Worm (Caenorhabditis elegans) whole organism, mixed stage, embryonic: ENCODE data around the gene F55A11.4.

Experiments
- M03D4.4 ChIP-seq: sonication (generic microtip); optimal IDR thresholded peaks from 2 replicates; lab custom pipeline; 2017; ENCODE audit warnings: mild to moderate bottlenecking, missing genetic modification characterization, missing compliant biosample characterization
- bed-3 ChIP-seq: fragments of 200-800 bp; sonication (Bioruptor generic); optimal IDR thresholded peaks from 3 replicates; lab custom pipeline; 2018; ENCODE audit warnings: mild to moderate bottlenecking, missing genetic modification characterization, moderate library complexity, missing compliant biosample characterization
- blmp-1 ChIP-seq: fragments of 150-350 bp; optimal IDR thresholded peaks from 2 replicates; lab custom pipeline; 2014; ENCODE audit warnings: missing biosample characterization, missing genetic modification characterization
- ceh-39 ChIP-seq: fragments of 150-350 bp; optimal IDR thresholded peaks from 2 replicates; lab custom pipeline; 2014; ENCODE audit warnings: missing biosample characterization, missing genetic modification characterization
- ceh-83 ChIP-seq: fragments of 200-800 bp; sonication (Bioruptor generic); optimal IDR thresholded peaks from 2 replicates; lab custom pipeline; 2018; ENCODE audit warnings: mild to moderate bottlenecking, missing genetic modification characterization, missing compliant biosample characterization
- ces-1 ChIP-seq: fragments of 150-350 bp; optimal IDR thresholded peaks from 2 replicates; lab custom pipeline; 2014; ENCODE audit warnings: missing biosample characterization, missing genetic modification reagents, missing genetic modification characterization
- drap-1 ChIP-seq: fragments of 200-800 bp; sonication (Bioruptor generic); optimal IDR thresholded peaks from 3 replicates; lab custom pipeline; 2018; ENCODE audit warnings: mild to moderate bottlenecking, missing genetic modification characterization, missing compliant biosample characterization
- elt-1 ChIP-seq: sonication (generic microtip); optimal IDR thresholded peaks from 2 replicates; lab custom pipeline; 2017; ENCODE audit warnings: missing genetic modification characterization, mild to moderate bottlenecking, missing compliant biosample characterization, antibody characterized with exemption, moderate library complexity, borderline replicate concordance; ENCODE audit not compliant: insufficient read depth
- elt-3 ChIP-seq: fragments of 150-350 bp; optimal IDR thresholded peaks from 2 replicates; lab custom pipeline; 2014; ENCODE audit warnings: missing biosample characterization, missing genetic modification characterization
- lin-13 ChIP-seq: fragments of 150-350 bp; optimal IDR thresholded peaks from 2 replicates; lab custom pipeline; 2014; ENCODE audit warnings: missing biosample characterization, missing genetic modification characterization
- mab-5 ChIP-seq: fragments of 150-350 bp; optimal IDR thresholded peaks from 2 replicates; lab custom pipeline; 2014; ENCODE audit warnings: missing biosample characterization, missing genetic modification characterization
- mls-2 ChIP-seq: sonication (generic microtip); optimal IDR thresholded peaks from 2 replicates; lab custom pipeline; 2016; ENCODE audit warnings: mild to moderate bottlenecking, missing genetic modification characterization, moderate library complexity, missing compliant biosample characterization
- nhr-12 ChIP-seq: fragments of 150-350 bp; optimal IDR thresholded peaks from 2 replicates; lab custom pipeline; 2014; ENCODE audit warnings: missing biosample characterization, missing genetic modification characterization
- nhr-2 ChIP-seq: fragments of 150-350 bp; optimal IDR thresholded peaks from 2 replicates; lab custom pipeline; 2014; ENCODE audit warnings: missing biosample characterization, missing genetic modification characterization
- nhr-237 ChIP-seq: fragments of 150-350 bp; optimal IDR thresholded peaks from 2 replicates; lab custom pipeline; 2014; ENCODE audit warnings: missing biosample characterization, missing genetic modification characterization
- nhr-28 ChIP-seq: fragments of 150-350 bp; optimal IDR thresholded peaks from 2 replicates; lab custom pipeline; 2014; ENCODE audit warnings: missing biosample characterization, missing genetic modification characterization
- nhr-76 ChIP-seq: sonication (generic microtip); optimal IDR thresholded peaks from 2 replicates; lab custom pipeline; 2017; ENCODE audit warnings: missing biosample characterization, missing genetic modification characterization
- pha-4 ChIP-seq: fragments of 150-350 bp; optimal IDR thresholded peaks from 2 replicates; lab custom pipeline; 2018; ENCODE audit warnings: missing biosample characterization, missing genetic modification reagents, missing genetic modification characterization
- sem-2 ChIP-seq: fragments of 200-800 bp; sonication (Bioruptor generic); optimal IDR thresholded peaks from 2 replicates; lab custom pipeline; 2018; ENCODE audit warnings: mild to moderate bottlenecking, missing genetic modification characterization, missing compliant biosample characterization
- snpc-4 ChIP-seq: fragments of 150-350 bp; optimal IDR thresholded peaks from 2 replicates; lab custom pipeline; 2014; ENCODE audit warnings: missing biosample characterization, missing genetic modification characterization
- sptf-1 ChIP-seq: sonication (generic microtip); optimal IDR thresholded peaks from 2 replicates; lab custom pipeline; 2017; ENCODE audit warnings: mild to moderate bottlenecking, missing genetic modification characterization, moderate library complexity, missing compliant biosample characterization
- tbx-8 ChIP-seq: fragments of 200-800 bp; sonication (Bioruptor generic); optimal IDR thresholded peaks from 2 replicates; lab custom pipeline; 2018; ENCODE audit warnings: mild to moderate bottlenecking, missing genetic modification characterization, moderate library complexity, missing compliant biosample characterization
- unc-120 ChIP-seq: sonication (generic microtip); optimal IDR thresholded peaks from 2 replicates; lab custom pipeline; 2017; ENCODE audit warnings: missing genetic modification characterization, missing compliant biosample characterization; ENCODE audit not compliant: poor library complexity, severe bottlenecking
- unc-62 ChIP-seq: fragments of 150-350 bp; optimal IDR thresholded peaks from 2 replicates; lab custom pipeline; 2014; ENCODE audit warnings: missing biosample characterization, missing genetic modification reagents, missing genetic modification characterization
- ztf-11 ChIP-seq: fragments of 150-350 bp; optimal IDR thresholded peaks from 2 replicates; lab custom pipeline; 2014; ENCODE audit warnings: missing biosample characterization, missing genetic modification characterization

The F55A11.4 gene

DNA sequence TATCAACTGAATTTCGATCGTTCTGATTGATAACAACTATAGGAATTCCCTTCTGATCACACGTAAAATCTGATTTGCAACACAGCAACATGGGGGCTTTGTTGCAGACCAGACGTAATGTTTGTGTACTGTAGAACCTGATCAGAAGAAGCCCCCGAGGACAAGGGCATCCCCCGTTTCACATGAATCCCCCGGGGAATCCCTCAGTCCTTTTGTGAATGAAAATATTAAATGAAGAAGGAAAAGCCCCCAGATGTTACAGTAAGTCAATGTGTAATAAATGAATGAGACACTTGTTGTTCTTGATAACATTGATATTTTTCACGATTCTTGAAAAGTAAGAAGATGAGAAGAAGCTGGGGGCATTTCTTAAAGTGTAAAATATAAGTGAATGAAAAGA is 23.9 kb downstream of the F55A11.4 start:
- TF ChIP-seq drap-1 (GFP tag; lab: Kevin White, UChicago) = no peak
- TF ChIP-seq ceh-83 (GFP tag; lab: Kevin White, UChicago) = no peak
- TF ChIP-seq, all 35 proteins: peak for 0

DNA sequence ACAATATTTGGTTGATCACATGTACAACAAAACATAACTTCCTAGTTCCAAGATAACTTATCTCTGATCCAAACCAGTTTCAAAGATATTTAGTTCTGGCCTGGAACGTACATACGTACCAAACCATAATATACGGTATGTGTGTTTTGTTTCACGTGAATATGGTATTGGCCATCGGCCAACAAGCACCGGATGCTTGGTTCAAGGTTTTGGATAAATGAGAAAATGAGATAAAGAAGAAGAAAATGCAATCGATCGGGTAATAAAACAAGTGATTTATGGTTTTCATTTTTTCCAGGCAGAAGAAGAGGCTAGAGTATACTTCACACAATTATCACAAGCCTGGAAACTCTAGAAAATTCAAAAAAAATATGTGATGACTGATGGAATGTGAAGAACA is 25.1 kb downstream of the F55A11.4 start:
- TF ChIP-seq M03D4.4 (tag; lab: Kevin White, UChicago) = no peak

DNA sequence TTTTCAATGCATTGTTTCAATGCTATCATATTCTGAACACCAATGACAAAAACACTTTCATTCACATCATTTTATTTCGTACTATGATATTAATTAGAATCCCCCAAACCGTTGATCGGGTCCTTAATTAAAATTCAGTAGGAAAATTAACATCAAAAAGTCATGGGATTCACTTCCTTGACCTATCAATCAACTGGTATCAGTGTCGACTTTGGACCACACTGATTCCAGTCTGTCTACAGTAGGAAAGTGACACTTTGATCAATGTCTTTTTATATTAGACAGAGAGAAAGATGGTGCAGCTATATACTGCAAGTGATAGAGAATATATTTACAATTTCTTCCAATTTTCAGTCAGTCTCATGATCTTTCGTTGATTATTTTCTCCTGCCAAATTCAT is 26.1 kb downstream of the F55A11.4 start:
- TF ChIP-seq nhr-2 (no peak), ztf-11 (tag; lab: Kevin White, UChicago) (no peak), nhr-12 (tag; lab: Kevin White, UChicago) (no peak), nhr-76 (tag; lab: Kevin White, UChicago) (no peak), snpc-4 (tag; lab: Kevin White, UChicago) (no peak), mls-2 (tag; lab: Kevin White, UChicago) (no peak), tbx-8 (GFP tag; lab: Kevin White, UChicago) (no peak), pha-4 (tag; lab: Kevin White, UChicago) (no peak), nhr-28 (tag; lab: Kevin White, UChicago) (no peak), bed-3 (GFP tag; lab: Kevin White, UChicago) (no peak), sptf-1 (no peak), ceh-39 (no peak), drap-1 (GFP tag; lab: Kevin White, UChicago) (no peak), unc-62 (no peak), ces-1 (GFP tag; lab: Kevin White, UChicago) (no peak), elt-3 (tag; lab: Kevin White, UChicago) (no peak)

DNA sequence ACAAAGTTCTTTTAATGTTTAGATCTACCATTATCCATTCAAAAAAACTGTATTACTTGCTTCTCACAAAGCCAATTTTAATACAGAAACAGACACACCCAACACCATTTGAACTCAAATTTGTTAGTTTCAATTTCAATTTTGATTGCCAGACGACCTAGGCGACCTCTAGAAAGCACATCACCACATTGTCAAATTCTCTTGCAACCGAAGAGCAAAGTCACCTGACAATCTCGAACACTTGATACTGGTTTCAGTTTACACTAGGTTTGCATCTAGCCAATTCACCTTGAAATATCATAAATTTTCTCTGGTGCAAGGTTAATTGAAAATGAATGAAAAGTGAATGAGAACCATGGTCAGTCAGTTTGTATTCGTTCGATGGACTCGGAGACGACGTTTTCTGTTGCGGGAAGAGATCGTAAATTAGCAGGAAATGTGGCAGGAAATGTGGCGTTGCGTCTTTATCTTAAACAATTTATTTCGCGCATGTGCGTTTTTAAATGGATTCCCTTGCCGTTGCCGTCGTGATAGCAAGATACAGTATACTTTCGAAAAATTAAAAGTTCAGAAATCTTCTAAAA is 27.1 kb downstream of the F55A11.4 start:
- TF ChIP-seq blmp-1 (tag; lab: Kevin White, UChicago) = no peak
- no peak for TF ChIP-seq nhr-2
- TF ChIP-seq lin-13 (tag; lab: Kevin White, UChicago) = no peak
- TF ChIP-seq mab-5 (tag; lab: Kevin White, UChicago) = no peak
- TF ChIP-seq M03D4.4 (tag; lab: Kevin White, UChicago) = no peak
- TF ChIP-seq ceh-39 = no peak
- TF ChIP-seq sem-2 = no peak
- TF ChIP-seq unc-120 = no peak
- no peak for TF ChIP-seq nhr-76 (tag; lab: Kevin White, UChicago)

DNA sequence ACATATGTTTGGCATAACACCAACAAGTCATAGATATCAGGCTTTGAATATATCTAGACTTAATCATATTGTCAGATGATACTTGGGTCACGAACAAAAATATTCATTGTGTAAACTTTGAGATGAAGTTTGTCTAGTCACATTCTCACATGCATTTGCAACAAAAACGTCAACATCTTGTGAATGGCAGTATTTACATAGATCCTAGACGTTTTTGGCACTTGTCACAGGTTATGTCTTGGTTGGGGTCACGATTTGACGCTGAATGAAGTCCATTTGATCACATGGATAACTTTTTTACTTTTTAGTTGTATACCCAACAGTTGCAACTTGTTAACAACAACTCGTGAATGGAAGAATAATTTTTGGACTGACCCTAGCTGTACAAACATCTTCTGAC is 28.1 kb downstream of the F55A11.4 start:
- TF ChIP-seq mab-5 (tag; lab: Kevin White, UChicago) (no peak), blmp-1 (tag; lab: Kevin White, UChicago) (no peak), nhr-28 (tag; lab: Kevin White, UChicago) (no peak), ceh-83 (GFP tag; lab: Kevin White, UChicago) (no peak), snpc-4 (tag; lab: Kevin White, UChicago) (no peak), sptf-1 (no peak), nhr-76 (tag; lab: Kevin White, UChicago) (no peak), lin-13 (tag; lab: Kevin White, UChicago) (no peak)

DNA sequence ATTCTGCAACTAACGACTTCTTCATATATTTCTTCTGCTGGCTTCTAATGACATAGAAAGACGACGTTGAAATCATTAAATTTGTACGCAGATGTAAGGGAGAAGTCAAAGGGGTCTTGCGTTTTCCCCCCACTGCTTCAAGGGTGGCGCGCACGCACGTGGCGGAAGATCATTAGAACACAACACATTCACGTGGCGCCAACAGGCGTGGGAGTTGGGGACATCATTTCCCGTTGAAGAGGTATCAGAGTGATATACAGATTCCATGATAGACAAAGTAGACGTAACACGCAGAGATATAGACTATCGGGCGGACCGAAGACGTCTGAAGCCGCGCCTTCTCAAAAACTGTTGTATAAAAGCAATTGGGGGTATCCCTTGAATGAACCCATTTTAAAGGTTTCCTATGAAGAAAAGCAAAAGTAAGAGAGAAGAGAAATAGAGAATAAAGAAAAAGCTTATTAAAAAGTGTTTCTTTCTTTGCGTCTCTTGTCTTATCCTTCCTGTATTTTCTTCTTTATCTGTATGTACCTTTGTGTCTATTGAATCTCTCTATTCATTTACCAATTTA is 29.1 kb downstream of the F55A11.4 start:
- TF ChIP-seq elt-3 (tag; lab: Kevin White, UChicago) (peak; percentile 37), elt-1 (no peak), nhr-237 (tag; lab: Kevin White, UChicago) (peak; percentile 38)

DNA sequence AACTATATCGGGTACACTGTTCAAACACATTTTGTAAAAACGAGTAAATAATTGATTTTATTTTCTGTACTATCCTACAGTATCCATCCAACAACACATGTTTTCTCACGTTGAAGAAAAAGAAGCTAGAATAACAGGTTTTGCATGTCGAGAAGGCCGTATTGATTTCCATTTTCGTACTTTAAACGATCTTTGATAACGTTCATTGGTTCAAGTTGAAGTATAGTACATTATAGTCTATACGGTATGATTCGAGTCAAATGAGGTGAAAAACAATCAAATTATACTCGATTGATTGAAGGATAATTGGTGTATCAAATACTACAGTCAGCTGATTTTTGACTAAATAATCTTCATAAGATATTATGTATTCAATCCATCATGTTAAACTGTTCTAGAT is 30.2 kb downstream of the F55A11.4 start:
- TF ChIP-seq sptf-1 (no peak), nhr-12 (tag; lab: Kevin White, UChicago) (no peak)
